Worm (Caenorhabditis elegans): Measurements from ENCODE around the gene sox-4.

The sox-4 gene

DNA sequence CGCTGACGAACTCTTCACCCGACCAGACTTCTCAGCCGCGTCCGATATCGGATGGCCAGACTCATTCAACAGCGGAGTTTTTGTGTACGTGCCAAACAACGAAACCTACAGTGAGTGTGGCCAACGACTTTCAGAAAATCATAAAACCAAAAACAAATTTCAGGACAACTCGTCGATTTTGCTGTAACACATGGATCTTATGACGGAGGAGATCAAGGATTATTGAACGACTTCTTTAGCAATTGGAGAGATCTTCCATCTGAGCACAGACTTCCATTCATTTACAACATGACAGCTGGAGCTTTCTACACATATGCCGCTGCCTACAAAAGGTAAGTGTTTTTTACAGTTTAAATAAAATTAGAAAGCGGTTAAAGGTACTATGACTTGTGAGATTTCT, 29.3 kb upstream of the sox-4 start:
- TF ChIP-seq ceh-83 (GFP tag; optimal IDR thresholded peaks at IDR 0.05) (no peak), zip-8 (tag; optimal IDR thresholded peaks at IDR 0.05) (no peak), nhr-2 (tag; optimal IDR thresholded peaks at IDR 0.05) (no peak), snpc-4 (tag; optimal IDR thresholded peaks at IDR 0.05) (no peak), mls-2 (tag; optimal IDR thresholded peaks at IDR 0.05) (no peak), tbx-8 (GFP tag; optimal IDR thresholded peaks at IDR 0.05) (no peak), hlh-1 (tag; optimal IDR thresholded peaks at IDR 0.05) (no peak), M03D4.4 (tag; optimal IDR thresholded peaks at IDR 0.05) (no peak), ztf-11 (tag; optimal IDR thresholded peaks at IDR 0.05) (no peak), lsy-2 (tag; optimal IDR thresholded peaks at IDR 0.05) (no peak), elt-3 (tag; optimal IDR thresholded peaks at IDR 0.05) (no peak), lin-32 (GFP tag; optimal IDR thresholded peaks at IDR 0.05) (no peak), cnd-1 (tag; optimal IDR thresholded peaks at IDR 0.05) (no peak), pha-4 (tag; optimal IDR thresholded peaks at IDR 0.05) (no peak), elt-1 (tag; optimal IDR thresholded peaks at IDR 0.05; ENCODE audit: borderline replicate concordance, insufficient read depth) (no peak), lin-13 (tag; optimal IDR thresholded peaks at IDR 0.05) (no peak)

DNA sequence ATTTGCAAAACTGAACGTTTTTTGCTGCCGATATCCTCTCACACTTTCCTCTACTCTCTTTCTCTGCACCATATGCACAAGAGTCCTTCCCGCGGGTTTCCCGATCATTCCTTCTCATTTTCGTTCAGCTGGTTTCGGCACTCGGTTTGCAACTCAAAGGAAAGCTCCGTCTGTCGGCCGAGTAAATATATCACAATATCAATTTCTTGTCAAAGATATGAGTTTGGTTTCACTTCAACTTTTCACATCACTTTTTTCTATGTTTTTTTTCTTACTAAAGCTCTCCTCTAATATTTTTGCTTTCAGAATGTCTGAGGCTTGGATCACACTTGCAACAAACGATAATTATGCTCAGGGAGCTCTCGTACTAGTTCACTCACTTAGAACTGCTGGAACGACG, 28.5 kb upstream of the sox-4 start, which contains the start of gene gyg-1:
Gene gyg-1 (plus strand): TSS at position 301 of the 400 bp plus-strand sequence.
- TF ChIP-seq nhr-2 (tag; optimal IDR thresholded peaks at IDR 0.05): no peak
- TF ChIP-seq nhr-76 (tag; optimal IDR thresholded peaks at IDR 0.05): no peak
- no peak for TF ChIP-seq lsy-2 (tag; optimal IDR thresholded peaks at IDR 0.05)
- TF ChIP-seq ceh-43 (GFP tag; optimal IDR thresholded peaks at IDR 0.05): no peak
- TF ChIP-seq unc-120 (tag; optimal IDR thresholded peaks at IDR 0.05; ENCODE audit: poor library complexity, severe bottlenecking): no peak
- TF ChIP-seq mab-5 (tag; optimal IDR thresholded peaks at IDR 0.05): no peak
- TF ChIP-seq snpc-4 (tag; optimal IDR thresholded peaks at IDR 0.05): no peak

DNA sequence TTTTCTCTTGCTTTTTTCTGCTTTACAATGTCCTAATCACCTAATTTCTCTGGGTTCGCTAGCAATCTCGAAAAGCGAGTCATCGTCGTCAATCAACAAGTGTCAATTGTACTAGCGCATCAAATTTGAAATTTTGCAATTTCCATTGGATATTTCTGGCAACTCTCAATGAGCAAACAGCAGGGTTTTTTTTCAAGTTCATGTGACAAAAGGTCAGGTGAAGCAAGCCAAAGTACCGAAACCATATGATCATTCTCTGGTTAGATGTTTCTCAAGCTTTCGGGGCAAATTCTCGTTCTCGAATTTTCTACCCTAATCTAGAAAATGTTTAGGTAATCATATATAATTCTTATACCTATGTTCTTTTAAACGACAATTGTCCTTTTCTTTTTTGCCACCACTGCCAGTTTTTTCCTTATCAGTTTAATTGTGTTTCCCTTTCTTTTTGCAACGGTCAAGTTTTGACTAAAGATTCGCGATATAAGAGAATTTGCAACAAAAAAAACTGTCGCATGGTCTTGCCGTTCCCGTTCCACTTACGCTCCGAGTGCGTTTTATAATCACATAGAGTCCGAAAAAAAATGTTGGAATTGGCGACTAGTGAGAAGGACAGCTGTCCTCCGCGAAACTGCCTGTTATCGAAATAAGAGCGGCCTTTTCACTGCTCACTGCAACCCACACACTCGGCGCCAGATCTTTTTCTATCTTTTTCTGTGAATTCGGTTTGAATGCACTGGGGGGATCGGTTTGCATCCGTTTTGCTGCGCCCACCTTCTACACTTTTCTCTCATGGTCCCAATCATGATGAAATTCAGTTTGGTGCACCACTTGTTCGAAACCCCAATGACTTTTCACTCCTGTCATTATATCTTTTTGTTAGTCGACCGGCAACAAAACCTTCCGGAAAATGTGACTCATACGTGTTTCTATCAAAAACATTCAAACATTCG, 27.8 kb upstream of the sox-4 start:
- TF ChIP-seq flh-1 (GFP tag; optimal IDR thresholded peaks at IDR 0.05): no peak
- no peak for TF ChIP-seq pha-4 (tag; optimal IDR thresholded peaks at IDR 0.05)
- TF ChIP-seq mab-5 (tag; optimal IDR thresholded peaks at IDR 0.05): no peak
- no peak for TF ChIP-seq tbx-8 (GFP tag; optimal IDR thresholded peaks at IDR 0.05)
- TF ChIP-seq sptf-1 (tag; optimal IDR thresholded peaks at IDR 0.05): no peak
- no peak for TF ChIP-seq blmp-1 (tag; optimal IDR thresholded peaks at IDR 0.05)
- TF ChIP-seq cnd-1 (tag; optimal IDR thresholded peaks at IDR 0.05): no peak
- no peak for TF ChIP-seq mep-1 (tag; optimal IDR thresholded peaks at IDR 0.05)
- no peak for TF ChIP-seq nhr-237 (tag; optimal IDR thresholded peaks at IDR 0.05)
- TF ChIP-seq unc-120 (tag; optimal IDR thresholded peaks at IDR 0.05; ENCODE audit: poor library complexity, severe bottlenecking): peak; percentile 38
- peak; percentile 36 for TF ChIP-seq unc-62 (GFP tag; optimal IDR thresholded peaks at IDR 0.05)
- TF ChIP-seq M03D4.4 (tag; optimal IDR thresholded peaks at IDR 0.05): no peak
- no peak for TF ChIP-seq sem-2 (GFP tag; optimal IDR thresholded peaks at IDR 0.05)
- TF ChIP-seq ces-1 (GFP tag; optimal IDR thresholded peaks at IDR 0.05): no peak
- no peak for TF ChIP-seq ceh-83 (GFP tag; optimal IDR thresholded peaks at IDR 0.05)
- no peak for TF ChIP-seq bed-3 (GFP tag; optimal IDR thresholded peaks at IDR 0.05)
- TF ChIP-seq elt-3 (tag; optimal IDR thresholded peaks at IDR 0.05): no peak
- TF ChIP-seq ham-2 (GFP tag; optimal IDR thresholded peaks at IDR 0.05): no peak
- TF ChIP-seq mls-2 (tag; optimal IDR thresholded peaks at IDR 0.05): no peak
- TF ChIP-seq ztf-11 (tag; optimal IDR thresholded peaks at IDR 0.05): no peak
- TF ChIP-seq nhr-12 (tag; optimal IDR thresholded peaks at IDR 0.05): no peak
- TF ChIP-seq lsy-2 (tag; optimal IDR thresholded peaks at IDR 0.05): no peak
- TF ChIP-seq hlh-1 (tag; optimal IDR thresholded peaks at IDR 0.05): peak; percentile 79
- TF ChIP-seq snpc-4 (tag; optimal IDR thresholded peaks at IDR 0.05): no peak

DNA sequence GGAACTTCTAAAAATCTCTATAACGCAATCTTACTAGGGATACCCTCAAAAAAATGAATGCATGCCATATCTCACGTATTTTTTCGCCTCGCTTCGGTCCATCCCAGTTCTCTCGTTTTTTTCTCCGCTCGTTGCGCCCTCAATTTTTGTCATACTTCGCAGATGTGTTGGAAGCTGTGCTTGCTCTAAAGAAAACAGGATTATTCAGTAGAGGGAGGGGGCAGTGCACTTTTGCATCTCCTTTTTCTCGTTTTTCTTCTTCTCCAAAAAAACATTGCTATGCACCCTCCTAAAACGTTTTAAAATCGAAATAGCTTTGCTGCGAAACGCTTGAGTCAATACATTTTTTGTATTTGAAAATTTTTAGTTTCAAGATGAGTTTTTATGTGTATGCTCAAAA, 26.7 kb upstream of the sox-4 start:
- TF ChIP-seq M03D4.4 (tag; optimal IDR thresholded peaks at IDR 0.05) (no peak), nhr-28 (tag; optimal IDR thresholded peaks at IDR 0.05) (no peak), snpc-4 (tag; optimal IDR thresholded peaks at IDR 0.05) (no peak), pha-4 (tag; optimal IDR thresholded peaks at IDR 0.05) (no peak), ces-1 (GFP tag; optimal IDR thresholded peaks at IDR 0.05) (peak; percentile 56), hlh-1 (tag; optimal IDR thresholded peaks at IDR 0.05) (no peak), tbx-8 (GFP tag; optimal IDR thresholded peaks at IDR 0.05) (no peak), unc-39 (tag; optimal IDR thresholded peaks at IDR 0.05) (no peak)
